Worm (Caenorhabditis elegans) whole organism, L3 larva: ENCODE measurements around the gene lys-7.
"Not testable (repeated sequence)": the region's sequence is repeated elsewhere in the genome, so short reads cannot be mapped to it uniquely, and the experiment has no call there.

Experiments used
- R02D3.7 ChIP-seq: fragments of 150-350 bp; optimal IDR thresholded peaks from 2 replicates; lab custom pipeline; 2014; ENCODE audit warnings: missing biosample characterization, missing genetic modification characterization
- ZK546.5 ChIP-seq: sonication (generic microtip); optimal IDR thresholded peaks from 2 replicates; lab custom pipeline; 2017; ENCODE audit warnings: missing biosample characterization, missing genetic modification characterization
- ama-1 ChIP-seq: fragments of 150-350 bp; optimal IDR thresholded peaks from 2 replicates; lab custom pipeline; 2018
- ceh-16 ChIP-seq: sonication (generic microtip); optimal IDR thresholded peaks from 2 replicates; lab custom pipeline; 2017; ENCODE audit warnings: missing biosample characterization, missing genetic modification characterization
- ceh-82 ChIP-seq: fragments of 150-350 bp; optimal IDR thresholded peaks from 2 replicates; lab custom pipeline; 2014; ENCODE audit warnings: missing biosample characterization, missing genetic modification characterization
- ceh-9 ChIP-seq: sonication (generic microtip); optimal IDR thresholded peaks from 2 replicates; lab custom pipeline; 2018; ENCODE audit warnings: missing biosample characterization, missing genetic modification characterization
- daf-12 ChIP-seq: fragments of 150-350 bp; optimal IDR thresholded peaks from 2 replicates; lab custom pipeline; 2014; ENCODE audit warnings: missing biosample characterization, missing genetic modification reagents, missing genetic modification characterization
- egl-5 ChIP-seq: fragments of 150-350 bp; optimal IDR thresholded peaks from 2 replicates; lab custom pipeline; 2017; ENCODE audit warnings: missing biosample characterization, missing genetic modification reagents, missing genetic modification characterization, inconsistent platforms
- elt-2 ChIP-seq: sonication (generic microtip); optimal IDR thresholded peaks from 2 replicates; lab custom pipeline; 2016; ENCODE audit warnings: missing genetic modification reagents, mild to moderate bottlenecking, missing genetic modification characterization, missing compliant biosample characterization
- elt-3 ChIP-seq, 3 experiments: fragments of 150-350 bp in 1 of 3; sonication (generic microtip) in 2 of 3; optimal IDR thresholded peaks; 2 replicates in 2 of 3; 4 replicates in 1 of 3; lab custom pipeline; 2014 to 2017; ENCODE audit warnings: missing biosample characterization in 3 of 3, missing genetic modification characterization in 3 of 3
- eor-1 ChIP-seq, 2 experiments: fragments of 150-350 bp; optimal IDR thresholded peaks; 2 replicates each; lab custom pipeline; 2014 to 2018; ENCODE audit warnings: missing biosample characterization in 2 of 2, missing genetic modification characterization in 2 of 2
- fkh-2 ChIP-seq: fragments of 150-350 bp; optimal IDR thresholded peaks from 2 replicates; lab custom pipeline; 2014; ENCODE audit warnings: missing biosample characterization, missing genetic modification reagents, missing genetic modification characterization
- fos-1 ChIP-seq: fragments of 150-350 bp; optimal IDR thresholded peaks from 2 replicates; lab custom pipeline; 2014; ENCODE audit warnings: missing biosample characterization, missing genetic modification characterization
- hmg-11 ChIP-seq: sonication (generic microtip); optimal IDR thresholded peaks from 2 replicates; lab custom pipeline; 2016; ENCODE audit warnings: missing genetic modification characterization, missing compliant biosample characterization
- jun-1 ChIP-seq: fragments of 150-350 bp; optimal IDR thresholded peaks from 2 replicates; lab custom pipeline; 2014; ENCODE audit warnings: missing biosample characterization, missing genetic modification reagents, missing genetic modification characterization
- lin-39 ChIP-seq: fragments of 150-350 bp; optimal IDR thresholded peaks from 2 replicates; lab custom pipeline; 2018; ENCODE audit warnings: missing biosample characterization, missing genetic modification reagents, missing genetic modification characterization
- mdl-1 ChIP-seq: fragments of 150-350 bp; optimal IDR thresholded peaks from 2 replicates; lab custom pipeline; 2014; ENCODE audit warnings: missing biosample characterization, missing genetic modification characterization
- mml-1 ChIP-seq: fragments of 150-350 bp; sonication (generic microtip); optimal IDR thresholded peaks from 3 replicates; lab custom pipeline; 2014; ENCODE audit warnings: missing biosample characterization, missing genetic modification characterization
- nhr-11 ChIP-seq: fragments of 150-350 bp; optimal IDR thresholded peaks from 2 replicates; lab custom pipeline; 2014; ENCODE audit warnings: missing biosample characterization, missing genetic modification characterization
- nhr-12 ChIP-seq: fragments of 150-350 bp; optimal IDR thresholded peaks from 2 replicates; lab custom pipeline; 2014; ENCODE audit warnings: missing biosample characterization, missing genetic modification characterization
- nhr-23 ChIP-seq: fragments of 150-350 bp; optimal IDR thresholded peaks from 2 replicates; lab custom pipeline; 2014; ENCODE audit warnings: missing biosample characterization, missing genetic modification reagents, missing genetic modification characterization
- nhr-237 ChIP-seq: fragments of 150-350 bp; optimal IDR thresholded peaks from 2 replicates; lab custom pipeline; 2014; ENCODE audit warnings: missing biosample characterization, missing genetic modification characterization
- nhr-25 ChIP-seq: sonication (generic microtip); optimal IDR thresholded peaks from 2 replicates; lab custom pipeline; 2017; ENCODE audit warnings: missing biosample characterization, missing genetic modification characterization
- nhr-28 ChIP-seq: fragments of 150-350 bp; optimal IDR thresholded peaks from 2 replicates; lab custom pipeline; 2014; ENCODE audit warnings: missing biosample characterization, missing genetic modification characterization
- nhr-67 ChIP-seq: fragments of 150-350 bp; optimal IDR thresholded peaks from 2 replicates; lab custom pipeline; 2014; ENCODE audit warnings: missing biosample characterization, missing genetic modification characterization
- nhr-76 ChIP-seq: fragments of 150-350 bp; sonication (generic microtip); optimal IDR thresholded peaks from 5 replicates; lab custom pipeline; 2014; ENCODE audit warnings: missing biosample characterization, missing genetic modification characterization
- pha-4 ChIP-seq: fragments of 150-350 bp; optimal IDR thresholded peaks from 2 replicates; lab custom pipeline; 2014; ENCODE audit warnings: missing biosample characterization, missing genetic modification reagents, missing genetic modification characterization
- pqm-1 ChIP-seq: fragments of 150-350 bp; optimal IDR thresholded peaks from 2 replicates; lab custom pipeline; 2017; ENCODE audit warnings: missing biosample characterization, missing genetic modification characterization, inconsistent platforms
- sea-2 ChIP-seq: fragments of 150-350 bp; sonication (generic microtip); optimal IDR thresholded peaks from 4 replicates; lab custom pipeline; 2014; ENCODE audit warnings: missing biosample characterization, missing genetic modification reagents, missing genetic modification characterization
- snpc-4 ChIP-seq: fragments of 150-350 bp; optimal IDR thresholded peaks from 2 replicates; lab custom pipeline; 2014; ENCODE audit warnings: missing biosample characterization, missing genetic modification characterization
- tbx-2 ChIP-seq: sonication (generic microtip); optimal IDR thresholded peaks from 2 replicates; lab custom pipeline; 2016; ENCODE audit warnings: mild to moderate bottlenecking, missing genetic modification characterization, missing compliant biosample characterization
- unc-39 ChIP-seq: sonication (generic microtip); optimal IDR thresholded peaks from 4 replicates; lab custom pipeline; 2017; ENCODE audit warnings: missing biosample characterization, missing genetic modification characterization
- unc-62 ChIP-seq: fragments of 150-350 bp; sonication (generic microtip); optimal IDR thresholded peaks from 4 replicates; lab custom pipeline; 2014; ENCODE audit warnings: missing biosample characterization, missing genetic modification reagents, missing genetic modification characterization
- zag-1 ChIP-seq: fragments of 150-350 bp; optimal IDR thresholded peaks from 2 replicates; lab custom pipeline; 2014; ENCODE audit warnings: missing biosample characterization, missing genetic modification characterization

Gene lys-7

ce11 chrV:3512381-3512780 lies 30.0 kb upstream of the lys-7 start, which contains the start of gene str-226:
Gene str-226, plus strand, starts transcription at chrV:3512681.
- no peak for TF ChIP-seq nhr-237 (tag; lab: Kevin White, UChicago)

DNA sequence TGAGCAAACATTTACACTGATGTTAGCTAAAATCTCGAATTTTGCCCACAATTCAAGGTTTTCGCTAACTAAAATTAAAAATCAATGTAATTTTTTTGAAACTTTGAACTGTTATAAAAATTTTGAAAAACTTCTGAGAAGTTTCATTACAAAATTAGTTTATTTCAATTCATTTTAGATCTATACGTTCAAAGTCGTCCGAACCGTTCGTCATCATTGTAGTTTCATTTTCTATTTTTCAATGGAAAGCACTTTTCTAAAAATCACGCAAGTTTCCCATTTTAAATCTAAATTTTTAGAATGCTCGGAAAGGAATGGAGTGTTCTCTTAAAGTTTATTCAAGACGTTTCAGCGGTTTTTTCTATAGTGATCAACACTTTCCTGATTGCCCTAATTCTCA lies 27.5 kb upstream of the lys-7 start, which contains the start of gene str-228:
Gene str-228, plus strand, starts transcription at position 301 of the 400 bp plus-strand sequence.
- TF ChIP-seq unc-62 (GFP tag; lab: Kevin White, UChicago) (no peak), tbx-2 (tag; lab: Kevin White, UChicago) (no peak), mml-1 (tag; lab: Kevin White, UChicago) (no peak), hmg-11 (tag; lab: Kevin White, UChicago) (no peak), fos-1 (tag; lab: Kevin White, UChicago) (no peak), nhr-76 (tag; lab: Kevin White, UChicago) (no peak), pha-4 (no peak), nhr-28 (tag; lab: Kevin White, UChicago) (no peak), ceh-9 (no peak), ama-1 (no peak), ceh-16 (tag; lab: Kevin White, UChicago) (no peak), elt-3 (tag; optimal IDR thresholded peaks at IDR 0.05; lab: Kevin White, UChicago) (no peak), nhr-25 (tag; lab: Kevin White, UChicago) (no peak), nhr-237 (tag; lab: Kevin White, UChicago) (no peak)

DNA sequence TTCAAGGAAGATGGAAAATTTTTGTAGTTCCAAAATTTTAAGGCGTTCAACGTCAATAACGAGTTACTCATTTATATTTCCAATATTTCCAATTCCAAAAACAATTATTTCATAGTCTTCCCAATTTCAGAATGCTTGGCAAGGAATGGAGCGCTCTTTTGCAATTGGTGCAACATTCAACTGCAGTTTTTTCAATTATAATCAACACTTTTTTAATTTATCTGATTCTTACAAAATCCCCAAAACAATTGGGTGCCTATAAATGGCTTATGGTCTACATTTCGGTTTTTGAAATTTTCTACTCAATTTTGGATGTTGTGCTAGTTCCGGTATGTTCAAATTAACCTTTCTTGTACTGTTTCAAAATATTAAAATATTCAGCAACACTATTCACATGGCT lies 25.3 kb upstream of the lys-7 start, which contains the start of gene str-225:
Gene str-225, plus strand, starts transcription at position 132 of the 400 bp plus-strand sequence.
- no peak for TF ChIP-seq hmg-11 (tag; lab: Kevin White, UChicago)
- no peak for TF ChIP-seq unc-62 (GFP tag; lab: Kevin White, UChicago)
- TF ChIP-seq fos-1 (tag; lab: Kevin White, UChicago): no peak

DNA sequence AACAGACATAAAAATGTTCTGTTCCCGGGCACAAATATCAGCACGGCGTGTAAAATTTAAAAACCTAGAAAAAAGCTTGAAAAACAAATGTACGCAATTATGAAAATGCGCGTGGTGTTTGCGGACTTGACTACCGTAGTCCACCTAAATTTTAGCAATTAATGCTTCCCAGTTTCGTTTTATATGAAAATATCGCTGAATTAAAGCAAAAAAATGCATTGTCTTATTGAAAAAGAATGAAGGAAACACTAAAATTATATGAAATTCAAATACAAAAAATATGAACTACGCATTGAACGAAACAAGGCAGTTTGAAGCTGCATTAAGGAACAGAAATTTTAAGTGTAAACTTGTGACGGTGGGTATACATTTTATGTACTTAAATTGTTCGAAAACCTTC lies 23.9 kb upstream of the lys-7 start, which contains the start of gene ugt-64:
Gene ugt-64, minus strand, starts transcription at position 101 of the 400 bp plus-strand sequence.
- TF ChIP-seq nhr-76 (tag; lab: Kevin White, UChicago); hmg-11 (tag; lab: Kevin White, UChicago); lin-39: not testable (repeated sequence)
- TF ChIP-seq, all 47 proteins: peak for 0; not testable (repeated sequence) for 47

DNA sequence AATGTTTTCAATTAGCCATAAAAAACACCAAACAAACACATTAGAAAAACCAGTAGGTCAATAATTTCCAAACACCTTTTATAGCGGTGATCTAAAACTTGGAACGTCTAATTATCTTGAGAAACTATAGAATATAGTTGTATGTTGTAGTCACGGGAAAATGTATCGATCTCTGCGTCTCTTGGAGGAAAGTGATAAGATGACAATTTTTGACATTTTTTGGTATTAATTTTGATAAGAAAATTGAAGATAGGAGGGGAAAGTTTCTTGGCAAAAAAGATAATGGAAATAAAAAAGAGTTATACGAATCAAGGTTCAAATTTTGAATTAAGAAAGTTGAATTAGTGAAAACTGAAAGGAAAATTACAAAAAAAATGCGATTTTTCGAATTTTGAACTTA lies 23.3 kb upstream of the lys-7 start:
- TF ChIP-seq elt-2 (tag; lab: Kevin White, UChicago): peak; percentile 98
- peak; percentile 55 for TF ChIP-seq jun-1 (tag; lab: Kevin White, UChicago)
- TF ChIP-seq nhr-23 (tag; lab: Kevin White, UChicago): peak; percentile 23
- no peak for TF ChIP-seq ceh-82 (tag; lab: Kevin White, UChicago)
- peak; percentile 97 for TF ChIP-seq pqm-1 (tag; lab: Kevin White, UChicago)
- no peak for TF ChIP-seq hmg-11 (tag; lab: Kevin White, UChicago)
- TF ChIP-seq elt-3 (tag; optimal IDR thresholded peaks at IDR 0.05; lab: Kevin White, UChicago): peak in 1 of 3 experiments; percentile 47
- TF ChIP-seq egl-5 (tag; lab: Kevin White, UChicago): no peak

- TF ChIP-seq ceh-9: no peak
- TF ChIP-seq nhr-25 (tag; lab: Kevin White, UChicago): no peak
- TF ChIP-seq mdl-1: no peak
- TF ChIP-seq R02D3.7 (tag; lab: Kevin White, UChicago): no peak
- no peak for TF ChIP-seq fkh-2
- TF ChIP-seq nhr-11 (tag; lab: Kevin White, UChicago): no peak
Observed at ce11 chrV:3502038-3502437, 19.6 kb upstream of the lys-7 start, which contains the start of the genes C07G3.8 and C07G3.10. Gene C07G3.8, minus strand, starts transcription at chrV:3502138. Gene C07G3.10, plus strand, starts transcription at chrV:3502307.

ce11 chrV:3496880-3497279 lies 14.5 kb upstream of the lys-7 start, which contains the start of gene C07G3.15:
Gene C07G3.15, minus strand, starts transcription at chrV:3496980.
- TF ChIP-seq snpc-4 (tag; lab: Kevin White, UChicago) (no peak), sea-2 (GFP tag; lab: Kevin White, UChicago) (no peak), unc-62 (GFP tag; lab: Kevin White, UChicago) (no peak), ZK546.5 (tag; lab: Kevin White, UChicago) (no peak), daf-12 (tag; lab: Kevin White, UChicago) (no peak), nhr-12 (tag; lab: Kevin White, UChicago) (no peak), eor-1 (tag; optimal IDR thresholded peaks at IDR 0.05; lab: Kevin White, UChicago) (no peak), unc-39 (tag; lab: Kevin White, UChicago) (no peak), elt-2 (tag; lab: Kevin White, UChicago) (no peak), nhr-11 (tag; lab: Kevin White, UChicago) (no peak), fkh-2 (no peak), jun-1 (tag; lab: Kevin White, UChicago) (no peak), ceh-16 (tag; lab: Kevin White, UChicago) (no peak), zag-1 (tag; lab: Kevin White, UChicago) (no peak), hmg-11 (tag; lab: Kevin White, UChicago) (no peak), nhr-67 (tag; lab: Kevin White, UChicago) (no peak)
- TF ChIP-seq, all 47 proteins: peak for 0
